Fruit fly (Drosophila melanogaster) Kc167 (cell line): ENCODE measurements around the gene Dlip2.

Experiments
- h ChIP-seq: fragments of >200 bp; optimal IDR thresholded peaks from 3 replicates; lab custom pipeline; 2018; ENCODE audit warnings: missing external identifiers
- insv ChIP-seq: fragments of >200 bp; optimal IDR thresholded peaks from 3 replicates; lab custom pipeline; 2018; ENCODE audit warnings: missing external identifiers
- psq ChIP-seq: fragments of >200 bp; optimal IDR thresholded peaks from 2 replicates; lab custom pipeline; 2017; ENCODE audit warnings: missing external identifiers

- TF ChIP-seq insv (lab: Kevin White, UChicago): no peak
- TF ChIP-seq psq (lab: Kevin White, UChicago): no peak
- no peak for TF ChIP-seq h
These were observed 4.5 kb upstream of the Dlip2 start for dm6 chr3R:4649880-4650493.
